Worm (Caenorhabditis elegans) whole organism, early embryonic: ENCODE results near the gene smex-2.

ENCODE experiments used
- ama-1 ChIP-seq: fragments of 150-350 bp; optimal IDR thresholded peaks from 2 replicates; lab custom pipeline; 2014
- flt-1 ChIP-seq: fragments of 200-800 bp; sonication (Bioruptor generic); IDR thresholded peaks from 2 replicates; pipeline ENCODE4 v1.3.6; 2022; ENCODE audit warnings: missing genetic modification characterization, missing compliant biosample characterization
- hnd-1 ChIP-seq: sonication (generic microtip); optimal IDR thresholded peaks from 2 replicates; lab custom pipeline; 2016; ENCODE audit warnings: missing genetic modification characterization, missing compliant biosample characterization
- sea-1 ChIP-seq: fragments of 200-800 bp; sonication (Bioruptor generic); conservative IDR thresholded peaks from 2 replicates; pipeline ENCODE4 v1.3.6; 2022; ENCODE audit warnings: missing genetic modification characterization, missing compliant biosample characterization
- tbx-37 ChIP-seq: fragments of 200-800 bp; sonication (Bioruptor generic); conservative IDR thresholded peaks from 2 replicates; pipeline ENCODE4 v1.3.6; 2022; ENCODE audit warnings: missing genetic modification reagents, missing genetic modification characterization, missing compliant biosample characterization
- tra-4 ChIP-seq: sonication (generic microtip); optimal IDR thresholded peaks from 2 replicates; lab custom pipeline; 2017; ENCODE audit warnings: missing genetic modification characterization, missing compliant biosample characterization

- TF ChIP-seq ama-1 (lab: Kevin White, UChicago) (no peak), flt-1 (GFP tag; lab: Robert Waterston, UW) (no peak), tra-4 (tag; lab: Kevin White, UChicago) (no peak), sea-1 (no peak), hnd-1 (no peak), tbx-37 (no peak)
These were observed 12.3 kb upstream of the smex-2 start, which contains the start of gene Y102A11A.1 for ce11 chrX:2051602-2052001.
